Worm (Caenorhabditis elegans) whole organism, young adult: ENCODE results near the gene nhr-238.

ENCODE experiments used
- F22D6.2 ChIP-seq: sonication (generic microtip); optimal IDR thresholded peaks from 2 replicates; lab custom pipeline; 2016; ENCODE audit warnings: mild to moderate bottlenecking, missing genetic modification characterization, missing compliant biosample characterization
- F37B4.10 ChIP-seq: fragments of 200-800 bp; sonication (Bioruptor generic); IDR thresholded peaks from 2 replicates; pipeline ENCODE4 v1.3.6; 2022; ENCODE audit warnings: missing genetic modification characterization, missing compliant biosample characterization
- K11D2.4 ChIP-seq: fragments of 200-800 bp; sonication (Bioruptor generic); IDR thresholded peaks from 2 replicates; pipeline ENCODE4 v1.3.6; 2022; ENCODE audit warnings: missing genetic modification reagents, missing genetic modification characterization, missing compliant biosample characterization
- Y53G8AR.9 ChIP-seq: fragments of 200-800 bp; sonication (Bioruptor generic); conservative IDR thresholded peaks from 2 replicates; pipeline ENCODE4 v1.3.6; 2022; ENCODE audit warnings: missing genetic modification reagents, missing genetic modification characterization, missing compliant biosample characterization
- attf-6 ChIP-seq: fragments of 200-800 bp; sonication (Bioruptor generic); IDR thresholded peaks from 2 replicates; pipeline ENCODE4 v1.3.6; 2022; ENCODE audit warnings: missing genetic modification reagents, missing genetic modification characterization, missing compliant biosample characterization
- bed-2 ChIP-seq: fragments of 200-800 bp; sonication (Bioruptor generic); IDR thresholded peaks from 2 replicates; pipeline ENCODE4 v1.3.6; 2022; ENCODE audit warnings: missing genetic modification reagents, missing genetic modification characterization, missing compliant biosample characterization
- ceh-79 ChIP-seq: sonication (generic microtip); optimal IDR thresholded peaks from 2 replicates; lab custom pipeline; 2017; ENCODE audit warnings: mild to moderate bottlenecking, missing genetic modification characterization, missing compliant biosample characterization
- egl-18 ChIP-seq: fragments of 200-800 bp; sonication (Bioruptor generic); IDR thresholded peaks from 2 replicates; pipeline ENCODE4 v1.3.6; 2022; ENCODE audit warnings: missing genetic modification reagents, missing genetic modification characterization, missing compliant biosample characterization
- egl-44 ChIP-seq: fragments of 200-800 bp; sonication (Bioruptor generic); IDR thresholded peaks from 2 replicates; pipeline ENCODE4 v1.3.6; 2022; ENCODE audit warnings: missing genetic modification reagents, missing genetic modification characterization, missing compliant biosample characterization
- ets-4 ChIP-seq: fragments of 200-800 bp; sonication (Bioruptor generic); optimal IDR thresholded peaks from 2 replicates; lab custom pipeline; 2018; ENCODE audit warnings: mild to moderate bottlenecking, missing genetic modification characterization, missing compliant biosample characterization
- hmg-20 ChIP-seq: fragments of 200-800 bp; sonication (Bioruptor generic); IDR thresholded peaks from 2 replicates; pipeline ENCODE4 v1.3.6; 2022; ENCODE audit warnings: missing genetic modification reagents, missing genetic modification characterization, missing compliant biosample characterization
- lin-26 ChIP-seq: fragments of 200-800 bp; sonication (Bioruptor generic); IDR thresholded peaks from 2 replicates; pipeline ENCODE4 v1.3.6; 2022; ENCODE audit warnings: missing genetic modification reagents, missing genetic modification characterization, missing compliant biosample characterization
- lir-1 ChIP-seq: fragments of 200-800 bp; sonication (Bioruptor generic); conservative IDR thresholded peaks from 2 replicates; pipeline ENCODE4 v1.3.6; 2022; ENCODE audit warnings: missing genetic modification reagents, missing genetic modification characterization, missing compliant biosample characterization
- nfyb-1 ChIP-seq: fragments of 200-800 bp; sonication (Bioruptor generic); IDR thresholded peaks from 2 replicates; pipeline ENCODE4 v1.3.6; 2022; ENCODE audit warnings: missing genetic modification reagents, missing genetic modification characterization, missing compliant biosample characterization
- repo-1 ChIP-seq: sonication (generic microtip); optimal IDR thresholded peaks from 2 replicates; lab custom pipeline; 2017; ENCODE audit warnings: mild to moderate bottlenecking, missing genetic modification characterization, missing compliant biosample characterization
- tbp1 ChIP-seq: fragments of 200-800 bp; sonication (Bioruptor generic); optimal IDR thresholded peaks from 2 replicates; lab custom pipeline; 2018; ENCODE audit warnings: mild to moderate bottlenecking, missing genetic modification characterization, missing compliant biosample characterization
- unc-62 ChIP-seq: fragments of 150-350 bp; optimal IDR thresholded peaks from 2 replicates; lab custom pipeline; 2014; ENCODE audit warnings: missing biosample characterization, missing genetic modification reagents, missing genetic modification characterization
- zfh-2 ChIP-seq: fragments of 200-800 bp; sonication (Bioruptor generic); conservative IDR thresholded peaks from 2 replicates; pipeline ENCODE4 v1.3.6; 2022; ENCODE audit warnings: missing genetic modification reagents, missing genetic modification characterization, missing compliant biosample characterization
- ztf-28 ChIP-seq: fragments of 200-800 bp; sonication (Bioruptor generic); IDR thresholded peaks from 2 replicates; pipeline ENCODE4 v1.3.6; 2022; ENCODE audit warnings: missing genetic modification reagents, missing genetic modification characterization, missing compliant biosample characterization
- ztf-3 ChIP-seq: fragments of 200-800 bp; sonication (Bioruptor generic); optimal IDR thresholded peaks from 2 replicates; lab custom pipeline; 2018; ENCODE audit warnings: mild to moderate bottlenecking, missing genetic modification characterization, missing compliant biosample characterization

Gene nhr-238

ce11 chrV:1583242-1583641 lies 46.0 kb downstream of the nhr-238 start:
- TF ChIP-seq K11D2.4 (no peak), unc-62 (no peak), tbp1 (no peak), lir-1 (GFP tag; lab: Robert Waterston, UW) (no peak), zfh-2 (GFP tag; lab: Robert Waterston, UW) (peak; percentile 51)

ce11 chrV:1579790-1580189 lies 49.4 kb downstream of the nhr-238 start:
- no peak for TF ChIP-seq hmg-20 (GFP tag; lab: Robert Waterston, UW)
- TF ChIP-seq ztf-28, result no peak
- TF ChIP-seq egl-44, result no peak
- TF ChIP-seq ztf-3, result no peak
- TF ChIP-seq ets-4 (GFP tag; lab: Kevin White, UChicago), result no peak
- no peak for TF ChIP-seq F37B4.10 (GFP tag; lab: Robert Waterston, UW)
- no peak for TF ChIP-seq nfyb-1 (GFP tag; lab: Robert Waterston, UW)
- no peak for TF ChIP-seq lir-1 (GFP tag; lab: Robert Waterston, UW)
- no peak for TF ChIP-seq repo-1 (tag; lab: Kevin White, UChicago)
- no peak for TF ChIP-seq Y53G8AR.9 (GFP tag; lab: Robert Waterston, UW)
- no peak for TF ChIP-seq lin-26 (GFP tag; lab: Robert Waterston, UW)

- TF ChIP-seq egl-18 (GFP tag; lab: Robert Waterston, UW), result no peak
- no peak for TF ChIP-seq bed-2 (GFP tag; lab: Robert Waterston, UW)
- no peak for TF ChIP-seq ceh-79 (tag; lab: Kevin White, UChicago)
- no peak for TF ChIP-seq F22D6.2 (tag; lab: Kevin White, UChicago)
- TF ChIP-seq attf-6 (GFP tag; lab: Robert Waterston, UW), result no peak
Observed at ce11 chrV:1578572-1579230, 50.5 kb downstream of the nhr-238 start.
